Worm (Caenorhabditis elegans) whole organism, young adult: ENCODE data around the gene F14F7.7.

Experiments
- F10E7.11 ChIP-seq: sonication (generic microtip); optimal IDR thresholded peaks from 2 replicates; lab custom pipeline; 2017; ENCODE audit warnings: mild to moderate bottlenecking, missing genetic modification characterization, moderate library complexity, missing compliant biosample characterization
- F22D6.2 ChIP-seq: sonication (generic microtip); optimal IDR thresholded peaks from 2 replicates; lab custom pipeline; 2016; ENCODE audit warnings: mild to moderate bottlenecking, missing genetic modification characterization, missing compliant biosample characterization
- F33H1.4 ChIP-seq: fragments of 200-800 bp; sonication (Bioruptor generic); IDR thresholded peaks from 2 replicates; pipeline ENCODE4 v1.3.6; 2022; ENCODE audit warnings: missing genetic modification reagents, missing genetic modification characterization, missing compliant biosample characterization
- F37B4.10 ChIP-seq: fragments of 200-800 bp; sonication (Bioruptor generic); IDR thresholded peaks from 2 replicates; pipeline ENCODE4 v1.3.6; 2022; ENCODE audit warnings: missing genetic modification characterization, missing compliant biosample characterization
- F39B2.1 ChIP-seq: fragments of 200-800 bp; sonication (Bioruptor generic); IDR thresholded peaks from 2 replicates; pipeline ENCODE4 v1.3.6; 2022; ENCODE audit warnings: missing genetic modification reagents, missing genetic modification characterization, missing compliant biosample characterization
- F49E8.2 ChIP-seq: sonication (generic microtip); optimal IDR thresholded peaks from 3 replicates; lab custom pipeline; 2017; ENCODE audit warnings: missing genetic modification characterization, mild to moderate bottlenecking, missing compliant biosample characterization, antibody characterized with exemption, moderate library complexity; ENCODE audit not compliant: insufficient read depth
- K12H6.12 ChIP-seq: fragments of 200-800 bp; sonication (Bioruptor generic); optimal IDR thresholded peaks from 2 replicates; lab custom pipeline; 2018; ENCODE audit warnings: mild to moderate bottlenecking, missing genetic modification characterization, missing compliant biosample characterization
- T07F8.4 ChIP-seq: sonication (generic microtip); optimal IDR thresholded peaks from 2 replicates; lab custom pipeline; 2016; ENCODE audit warnings: mild to moderate bottlenecking, missing genetic modification characterization, moderate library complexity, missing compliant biosample characterization
- T26A5.8 ChIP-seq: sonication (generic microtip); optimal IDR thresholded peaks from 2 replicates; lab custom pipeline; 2016; ENCODE audit warnings: missing genetic modification characterization, missing compliant biosample characterization
- Y53F4B.3 ChIP-seq: fragments of 200-800 bp; sonication (Bioruptor generic); IDR thresholded peaks from 2 replicates; pipeline ENCODE4 v1.3.6; 2022; ENCODE audit warnings: missing genetic modification reagents, missing genetic modification characterization, missing compliant biosample characterization
- Y53G8AR.9 ChIP-seq: fragments of 200-800 bp; sonication (Bioruptor generic); conservative IDR thresholded peaks from 2 replicates; pipeline ENCODE4 v1.3.6; 2022; ENCODE audit warnings: missing genetic modification reagents, missing genetic modification characterization, missing compliant biosample characterization
- Y79H2A.3 ChIP-seq: fragments of 200-800 bp; sonication (Bioruptor generic); conservative IDR thresholded peaks from 2 replicates; pipeline ENCODE4 v1.3.6; 2022; ENCODE audit warnings: missing genetic modification reagents, missing genetic modification characterization, missing compliant biosample characterization
- aptf-3 ChIP-seq: fragments of 200-800 bp; sonication (Bioruptor generic); IDR thresholded peaks from 2 replicates; pipeline ENCODE4 v1.3.6; 2022; ENCODE audit warnings: missing genetic modification characterization, missing compliant biosample characterization
- athp-1 ChIP-seq: sonication (generic microtip); optimal IDR thresholded peaks from 2 replicates; lab custom pipeline; 2017; ENCODE audit warnings: mild to moderate bottlenecking, missing genetic modification characterization, missing compliant biosample characterization
- bed-2 ChIP-seq: fragments of 200-800 bp; sonication (Bioruptor generic); IDR thresholded peaks from 2 replicates; pipeline ENCODE4 v1.3.6; 2022; ENCODE audit warnings: missing genetic modification reagents, missing genetic modification characterization, missing compliant biosample characterization
- cebp-1 ChIP-seq, 2 experiments: fragments of 200-800 bp in 1 of 2; sonication (Bioruptor generic) in 1 of 2; sonication (generic microtip) in 1 of 2; IDR thresholded peaks in 1 of 2; optimal IDR thresholded peaks in 1 of 2; 2 replicates each; pipeline versions ENCODE4 v1.3.6 to Lab custom; 2017 to 2022; ENCODE audit warnings: missing compliant biosample characterization in 2 of 2, missing genetic modification characterization in 2 of 2, mild to moderate bottlenecking in 1 of 2, missing genetic modification reagents in 1 of 2, moderate library complexity in 1 of 2
- ceh-100 ChIP-seq: fragments of 200-800 bp; sonication (Bioruptor generic); IDR thresholded peaks from 2 replicates; pipeline ENCODE4 v1.3.6; 2022; ENCODE audit warnings: missing genetic modification reagents, missing genetic modification characterization, missing compliant biosample characterization
- ceh-27 ChIP-seq: fragments of 200-800 bp; sonication (Bioruptor generic); optimal IDR thresholded peaks from 2 replicates; lab custom pipeline; 2018; ENCODE audit warnings: mild to moderate bottlenecking, missing genetic modification characterization, moderate library complexity, missing compliant biosample characterization
- ceh-58 ChIP-seq: fragments of 200-800 bp; sonication (Bioruptor generic); IDR thresholded peaks from 2 replicates; pipeline ENCODE4 v1.3.6; 2022; ENCODE audit warnings: missing genetic modification characterization, missing compliant biosample characterization
- chd-7 ChIP-seq: sonication (generic microtip); optimal IDR thresholded peaks from 2 replicates; lab custom pipeline; 2016; ENCODE audit warnings: mild to moderate bottlenecking, missing genetic modification characterization, moderate library complexity, missing compliant biosample characterization
- die-1 ChIP-seq: sonication (generic microtip); optimal IDR thresholded peaks from 2 replicates; lab custom pipeline; 2016; ENCODE audit warnings: missing genotype, mild to moderate bottlenecking, missing genetic modification characterization, missing compliant biosample characterization
- egl-18 ChIP-seq: fragments of 200-800 bp; sonication (Bioruptor generic); IDR thresholded peaks from 2 replicates; pipeline ENCODE4 v1.3.6; 2022; ENCODE audit warnings: missing genetic modification reagents, missing genetic modification characterization, missing compliant biosample characterization
- ets-4 ChIP-seq: fragments of 200-800 bp; sonication (Bioruptor generic); optimal IDR thresholded peaks from 2 replicates; lab custom pipeline; 2018; ENCODE audit warnings: mild to moderate bottlenecking, missing genetic modification characterization, missing compliant biosample characterization
- fkh-3 ChIP-seq: sonication (generic microtip); optimal IDR thresholded peaks from 2 replicates; lab custom pipeline; 2016; ENCODE audit warnings: mild to moderate bottlenecking, missing genetic modification characterization, missing compliant biosample characterization
- gei-17 ChIP-seq: fragments of 200-800 bp; sonication (Bioruptor generic); optimal IDR thresholded peaks from 2 replicates; lab custom pipeline; 2018; ENCODE audit warnings: mild to moderate bottlenecking, missing genetic modification characterization, missing compliant biosample characterization
- hmg-1.2 ChIP-seq: fragments of 200-800 bp; sonication (Bioruptor generic); IDR thresholded peaks from 2 replicates; pipeline ENCODE4 v1.3.6; 2022; ENCODE audit warnings: missing genetic modification reagents, missing genetic modification characterization, missing compliant biosample characterization
- hrde-1 ChIP-seq: sonication (generic microtip); optimal IDR thresholded peaks from 2 replicates; lab custom pipeline; 2016; ENCODE audit warnings: missing genetic modification characterization, mild to moderate bottlenecking, missing compliant biosample characterization, moderate library complexity, missing genotype, missing genetic modification reagents, borderline replicate concordance
- lin-40 ChIP-seq: sonication (generic microtip); optimal IDR thresholded peaks from 2 replicates; lab custom pipeline; 2016; ENCODE audit warnings: missing genetic modification characterization, mild to moderate bottlenecking, missing compliant biosample characterization, missing genotype, missing genetic modification reagents
- lin-54 ChIP-seq: fragments of 200-800 bp; sonication (Bioruptor generic); optimal IDR thresholded peaks from 2 replicates; lab custom pipeline; 2018; ENCODE audit warnings: mild to moderate bottlenecking, missing genetic modification characterization, missing compliant biosample characterization
- lsy-27 ChIP-seq: sonication (generic microtip); optimal IDR thresholded peaks from 2 replicates; lab custom pipeline; 2017; ENCODE audit warnings: missing genetic modification characterization, mild to moderate bottlenecking, missing compliant biosample characterization, antibody characterized with exemption, missing genotype, borderline replicate concordance; ENCODE audit not compliant: insufficient read depth
- madf-3 ChIP-seq: fragments of 200-800 bp; sonication (Bioruptor generic); IDR thresholded peaks from 2 replicates; pipeline ENCODE4 v1.3.6; 2022; ENCODE audit warnings: missing genetic modification reagents, missing genetic modification characterization, missing compliant biosample characterization
- mcd-1 ChIP-seq: fragments of 200-800 bp; sonication (Bioruptor generic); IDR thresholded peaks from 2 replicates; pipeline ENCODE4 v1.3.6; 2022; ENCODE audit warnings: missing genetic modification reagents, missing genetic modification characterization, missing compliant biosample characterization
- nfyb-1 ChIP-seq: fragments of 200-800 bp; sonication (Bioruptor generic); IDR thresholded peaks from 2 replicates; pipeline ENCODE4 v1.3.6; 2022; ENCODE audit warnings: missing genetic modification reagents, missing genetic modification characterization, missing compliant biosample characterization
- nhr-120 ChIP-seq: fragments of 200-800 bp; sonication (Bioruptor generic); IDR thresholded peaks from 2 replicates; pipeline ENCODE4 v1.3.6; 2022; ENCODE audit warnings: missing genetic modification characterization, missing compliant biosample characterization
- nhr-80 ChIP-seq: sonication (generic microtip); optimal IDR thresholded peaks from 2 replicates; lab custom pipeline; 2016; ENCODE audit warnings: missing genetic modification characterization, missing compliant biosample characterization
- pbrm-1 ChIP-seq: fragments of 200-800 bp; sonication (Bioruptor generic); IDR thresholded peaks from 2 replicates; pipeline ENCODE4 v1.3.6; 2022; ENCODE audit warnings: missing genetic modification reagents, missing genetic modification characterization, missing compliant biosample characterization
- somi-1 ChIP-seq: fragments of 200-800 bp; sonication (Bioruptor generic); optimal IDR thresholded peaks from 2 replicates; lab custom pipeline; 2018; ENCODE audit warnings: mild to moderate bottlenecking, missing genetic modification characterization, missing compliant biosample characterization
- ztf-25 ChIP-seq: fragments of 200-800 bp; sonication (Bioruptor generic); IDR thresholded peaks from 2 replicates; pipeline ENCODE4 v1.3.6; 2022; ENCODE audit warnings: missing genetic modification reagents, missing genetic modification characterization, missing compliant biosample characterization
- ztf-26 ChIP-seq: sonication (generic microtip); optimal IDR thresholded peaks from 2 replicates; lab custom pipeline; 2017; ENCODE audit warnings: missing genetic modification characterization, missing compliant biosample characterization
- ztf-28 ChIP-seq: fragments of 200-800 bp; sonication (Bioruptor generic); IDR thresholded peaks from 2 replicates; pipeline ENCODE4 v1.3.6; 2022; ENCODE audit warnings: missing genetic modification reagents, missing genetic modification characterization, missing compliant biosample characterization
- ztf-6 ChIP-seq: fragments of 200-800 bp; sonication (Bioruptor generic); IDR thresholded peaks from 2 replicates; pipeline ENCODE4 v1.3.6; 2022; ENCODE audit warnings: missing genetic modification reagents, missing genetic modification characterization, missing compliant biosample characterization

The F14F7.7 gene

ce11 chrIII:13019547-13020098 lies 11.1 kb upstream of the F14F7.7 start (continued):
- TF ChIP-seq hmg-1.2 (GFP tag; lab: Robert Waterston, UW) (no peak), F22D6.2 (no peak), F33H1.4 (GFP tag; lab: Robert Waterston, UW) (no peak), ets-4 (GFP tag; lab: Kevin White, UChicago) (no peak), mcd-1 (GFP tag; lab: Robert Waterston, UW) (no peak), K12H6.12 (no peak)

DNA sequence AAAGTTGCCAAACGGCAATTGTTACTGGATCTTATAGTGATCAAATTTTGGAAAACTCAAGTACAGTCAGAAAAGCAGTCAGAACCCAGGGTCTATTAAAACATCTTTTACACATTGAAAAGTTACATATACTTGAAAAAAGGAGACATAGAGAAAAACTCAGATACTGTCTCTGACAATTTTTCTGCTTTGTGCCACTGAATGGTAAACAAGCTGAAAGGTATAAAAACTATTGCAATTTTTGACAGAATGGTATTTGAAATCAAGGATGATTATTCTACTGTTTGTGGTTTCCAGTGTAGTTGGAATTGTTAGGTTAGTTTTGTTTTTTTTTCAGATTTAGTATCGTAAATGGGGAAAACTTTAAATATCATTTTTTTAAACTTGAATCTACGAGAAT lies 10.0 kb upstream of the F14F7.7 start, which contains the start of gene cyp-13A11:
Gene cyp-13A11, plus strand, starts transcription at position 266 of the 400 bp plus-strand sequence.
- no peak for TF ChIP-seq F37B4.10 (GFP tag; lab: Robert Waterston, UW)
- no peak for TF ChIP-seq F49E8.2 (tag; lab: Kevin White, UChicago)
- no peak for TF ChIP-seq fkh-3 (tag; lab: Kevin White, UChicago)
- no peak for TF ChIP-seq ceh-58 (GFP tag; lab: Robert Waterston, UW)
- no peak for TF ChIP-seq Y53F4B.3 (GFP tag; lab: Robert Waterston, UW)
- TF ChIP-seq ceh-100 (GFP tag; lab: Robert Waterston, UW), result no peak
- no peak for TF ChIP-seq nfyb-1 (GFP tag; lab: Robert Waterston, UW)
- TF ChIP-seq lin-40, result no peak
- no peak for TF ChIP-seq bed-2 (GFP tag; lab: Robert Waterston, UW)
- TF ChIP-seq somi-1 (GFP tag; lab: Kevin White, UChicago), result no peak
- no peak for TF ChIP-seq nhr-120 (GFP tag; lab: Robert Waterston, UW)
- TF ChIP-seq F39B2.1, result no peak
- no peak for TF ChIP-seq aptf-3 (GFP tag; lab: Robert Waterston, UW)
- TF ChIP-seq T07F8.4, result no peak
- TF ChIP-seq chd-7, result no peak
- TF ChIP-seq hrde-1, result no peak
- no peak for TF ChIP-seq pbrm-1 (GFP tag; lab: Robert Waterston, UW)
- TF ChIP-seq ztf-25 (GFP tag; lab: Robert Waterston, UW), result no peak
- TF ChIP-seq cebp-1 (GFP tag; IDR thresholded peaks at IDR 0.05; lab: Robert Waterston, UW), result no peak
- TF ChIP-seq cebp-1 (tag; optimal IDR thresholded peaks at IDR 0.05; lab: Kevin White, UChicago), result no peak
- TF ChIP-seq, all 124 proteins: peak for 0

DNA sequence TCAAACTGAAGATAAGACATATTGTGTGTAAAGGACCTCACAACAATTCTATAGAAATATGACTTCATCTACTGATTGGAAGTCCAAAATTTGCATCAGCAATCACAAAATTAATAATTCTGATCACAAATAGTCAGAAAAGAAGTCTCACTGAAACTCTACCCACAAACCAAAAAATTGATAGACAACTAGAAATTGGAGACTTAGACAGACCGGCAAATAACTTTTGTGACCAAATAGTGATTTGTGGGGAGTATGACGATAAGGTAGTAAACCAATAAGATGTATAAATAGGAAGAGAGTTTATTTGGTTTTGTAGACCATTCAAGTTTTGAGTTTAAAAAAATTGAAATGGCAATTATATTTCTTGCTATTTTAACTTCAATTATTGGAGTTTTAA lies 6.4 kb upstream of the F14F7.7 start, which contains the start of gene cyp-13A12:
Gene cyp-13A12, plus strand, starts transcription at position 267 of the 400 bp plus-strand sequence.
- TF ChIP-seq T26A5.8 (tag; lab: Kevin White, UChicago), result no peak
- TF ChIP-seq egl-18 (GFP tag; lab: Robert Waterston, UW), result no peak
- TF ChIP-seq F10E7.11 (tag; lab: Kevin White, UChicago), result no peak
- no peak for TF ChIP-seq lin-40
- no peak for TF ChIP-seq ztf-26 (tag; lab: Kevin White, UChicago)
- no peak for TF ChIP-seq lsy-27
- TF ChIP-seq nhr-80, result peak; percentile 48

DNA sequence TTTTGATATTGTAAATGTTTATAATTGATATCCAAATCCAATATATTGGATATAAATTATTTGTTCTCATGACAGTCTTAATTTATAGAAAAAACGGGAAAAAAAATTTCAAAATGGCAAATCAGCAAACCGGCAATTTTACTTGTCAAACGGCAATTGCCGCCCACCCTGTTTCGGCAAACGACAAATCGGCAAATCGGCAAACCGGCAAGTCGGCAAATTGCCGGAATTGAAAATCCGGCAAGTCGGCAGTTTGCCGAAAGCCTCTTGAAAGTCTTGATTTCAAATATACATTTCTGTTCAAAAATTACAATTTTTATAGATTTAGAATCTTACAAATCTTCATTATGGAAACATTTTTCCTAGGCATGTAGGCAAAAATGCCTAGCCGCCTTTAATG lies 2.8 kb upstream of the F14F7.7 start:
- TF ChIP-seq athp-1 (tag; lab: Kevin White, UChicago) (no peak), F39B2.1 (no peak)

DNA sequence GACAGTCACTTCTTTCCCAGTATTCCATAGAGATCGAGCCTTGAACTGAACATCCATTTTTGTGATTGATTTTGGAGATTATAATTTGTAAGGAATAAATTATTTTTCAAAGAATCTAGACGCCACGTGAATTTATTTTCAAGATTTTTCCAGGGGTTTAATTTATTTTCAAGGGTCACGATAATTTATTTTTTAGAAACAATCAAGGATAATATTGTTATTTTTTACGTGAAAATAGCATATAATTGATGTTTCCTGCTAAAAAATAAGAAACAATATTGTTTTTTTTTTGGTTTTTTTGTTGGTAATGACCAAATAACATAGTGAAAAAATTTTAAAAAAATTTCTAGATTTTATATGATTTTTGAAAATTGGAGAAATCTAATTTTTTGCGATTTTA lies 1.1 kb upstream of the F14F7.7 start, which contains the start of gene F14F7.4:
Gene F14F7.4, minus strand, starts transcription at position 101 of the 400 bp plus-strand sequence.
- TF ChIP-seq ceh-27 (GFP tag; lab: Kevin White, UChicago) (no peak), gei-17 (GFP tag; lab: Kevin White, UChicago) (no peak), F49E8.2 (tag; lab: Kevin White, UChicago) (no peak), ztf-6 (GFP tag; lab: Robert Waterston, UW) (no peak), ztf-28 (GFP tag; lab: Robert Waterston, UW) (no peak), madf-3 (GFP tag; lab: Robert Waterston, UW) (no peak), lin-54 (GFP tag; lab: Kevin White, UChicago) (no peak), ceh-58 (GFP tag; lab: Robert Waterston, UW) (no peak), die-1 (tag; lab: Kevin White, UChicago) (no peak), Y53G8AR.9 (GFP tag; lab: Robert Waterston, UW) (no peak), Y79H2A.3 (no peak)
